Fruit fly (Drosophila melanogaster) whole organism, embryonic: ENCODE measurements around the gene CG31948.

Experiments
- Awh ChIP-seq: fragments of 200-800 bp; sonication (Bioruptor generic); IDR thresholded peaks from 2 replicates; pipeline ENCODE4, ENCODE4 v1.3.6; 2022; ENCODE audit warnings: missing biosample characterization, missing genetic modification characterization
- Bteb2 ChIP-seq: fragments of 200-800 bp; sonication (Bioruptor generic); optimal IDR thresholded peaks from 2 replicates; lab custom pipeline; 2016; ENCODE audit warnings: missing biosample characterization, missing genetic modification characterization
- CG11696 ChIP-seq: fragments of 200-800 bp; sonication (Bioruptor generic); IDR thresholded peaks from 2 replicates; pipeline ENCODE4 v1.3.6; 2022; ENCODE audit warnings: missing biosample characterization, missing genetic modification characterization
- CG11723 ChIP-seq: fragments of 200-800 bp; sonication (Bioruptor generic); optimal IDR thresholded peaks from 2 replicates; lab custom pipeline; 2017; ENCODE audit warnings: missing biosample characterization, mild to moderate bottlenecking, missing genetic modification characterization
- CG12155 ChIP-seq: fragments of 200-800 bp; sonication (Bioruptor generic); optimal IDR thresholded peaks from 3 replicates; lab custom pipeline; 2016; ENCODE audit warnings: missing biosample characterization, missing genetic modification characterization
- CG12391 ChIP-seq: fragments of 200-800 bp; sonication (Bioruptor generic); optimal IDR thresholded peaks from 3 replicates; lab custom pipeline; 2018; ENCODE audit warnings: missing biosample characterization, mild to moderate bottlenecking, missing genetic modification characterization, moderate library complexity
- CG16813 ChIP-seq: fragments of 200-800 bp; sonication (Bioruptor generic); IDR thresholded peaks from 3 replicates; pipeline ENCODE4 v1.3.6; 2022; ENCODE audit warnings: missing biosample characterization, missing genetic modification characterization; ENCODE audit not compliant: partially characterized antibody
- CG1832 ChIP-seq: fragments of 200-800 bp; sonication (Bioruptor generic); optimal IDR thresholded peaks from 2 replicates; lab custom pipeline; 2017; ENCODE audit warnings: missing biosample characterization, mild to moderate bottlenecking, missing genetic modification characterization, inconsistent platforms
- CG18764 ChIP-seq: fragments of 200-800 bp; sonication (Bioruptor generic); optimal IDR thresholded peaks from 3 replicates; lab custom pipeline; 2016; ENCODE audit warnings: missing biosample characterization, missing genetic modification characterization
- CG2678 ChIP-seq: fragments of 200-800 bp; sonication (Bioruptor generic); optimal IDR thresholded peaks from 3 replicates; lab custom pipeline; 2019; ENCODE audit warnings: missing biosample characterization, mild to moderate bottlenecking, missing genetic modification characterization, moderate library complexity
- CG2889 ChIP-seq: fragments of 200-800 bp; sonication (Bioruptor generic); IDR thresholded peaks from 3 replicates; pipeline ENCODE4 v1.3.6; 2022; ENCODE audit warnings: missing biosample characterization, missing genetic modification characterization
- CG31365 ChIP-seq: fragments of 200-800 bp; sonication (Bioruptor generic); optimal IDR thresholded peaks from 2 replicates; lab custom pipeline; 2018; ENCODE audit warnings: missing biosample characterization, mild to moderate bottlenecking, missing genetic modification characterization
- CG3407 ChIP-seq: fragments of 200-800 bp; sonication (Bioruptor generic); optimal IDR thresholded peaks from 2 replicates; lab custom pipeline; 2018; ENCODE audit warnings: missing biosample characterization, mild to moderate bottlenecking, missing genetic modification characterization
- CG4617 ChIP-seq: fragments of 200-800 bp; sonication (Bioruptor generic); optimal IDR thresholded peaks from 3 replicates; lab custom pipeline; 2016; ENCODE audit warnings: missing biosample characterization, missing genetic modification characterization, borderline replicate concordance
- CG8924 ChIP-seq: fragments of 200-800 bp; optimal IDR thresholded peaks from 3 replicates; lab custom pipeline; 2019; ENCODE audit warnings: missing biosample characterization, mild to moderate bottlenecking, missing genetic modification characterization, moderate library complexity
- CTCF ChIP-seq: fragments of 200-800 bp; sonication (Bioruptor generic); optimal IDR thresholded peaks from 2 replicates; lab custom pipeline; 2017; ENCODE audit warnings: missing biosample characterization, mild to moderate bottlenecking, missing genetic modification characterization, moderate library complexity
- CrebB ChIP-seq: fragments of 200-800 bp; sonication (Bioruptor generic); optimal IDR thresholded peaks from 3 replicates; lab custom pipeline; 2018; ENCODE audit warnings: missing biosample characterization, mild to moderate bottlenecking, missing genetic modification characterization
- Dfd ChIP-seq, 2 experiments: fragments of >200 bp; optimal IDR thresholded peaks; 2 replicates each; lab custom pipeline; 2017; ENCODE audit warnings: missing biosample characterization in 2 of 2, missing genetic modification characterization in 2 of 2
- Dip2 ChIP-seq: fragments of 200-800 bp; sonication (Bioruptor generic); IDR thresholded peaks from 2 replicates; pipeline ENCODE4 v1.3.6; 2022; ENCODE audit warnings: missing biosample characterization, missing genetic modification characterization
- Ets97D ChIP-seq: fragments of 200-800 bp; sonication (Bioruptor generic); optimal IDR thresholded peaks from 3 replicates; lab custom pipeline; 2016; ENCODE audit warnings: missing biosample characterization, missing genetic modification characterization
- Fer1 ChIP-seq: fragments of 200-800 bp; sonication (Bioruptor generic); optimal IDR thresholded peaks from 2 replicates; lab custom pipeline; 2017; ENCODE audit warnings: missing biosample characterization, mild to moderate bottlenecking, missing genetic modification characterization
- HLH4C ChIP-seq: fragments of 200-800 bp; sonication (Bioruptor generic); IDR thresholded peaks from 3 replicates; pipeline ENCODE4 v1.3.6; 2022; ENCODE audit warnings: missing biosample characterization, missing genetic modification characterization; ENCODE audit not compliant: partially characterized antibody
- Jarid2 ChIP-seq: fragments of 200-800 bp; sonication (Bioruptor generic); optimal IDR thresholded peaks from 3 replicates; lab custom pipeline; 2017; ENCODE audit warnings: mild to moderate bottlenecking, missing biosample characterization, missing genetic modification reagents, missing genetic modification characterization
- MESR4 ChIP-seq: fragments of 200-800 bp; sonication (Bioruptor generic); optimal IDR thresholded peaks from 2 replicates; lab custom pipeline; 2018; ENCODE audit warnings: missing biosample characterization, mild to moderate bottlenecking, missing genetic modification characterization, moderate library complexity
- MTF-1 ChIP-seq: fragments of 200-800 bp; sonication (Bioruptor generic); optimal IDR thresholded peaks from 2 replicates; lab custom pipeline; 2018; ENCODE audit warnings: missing biosample characterization, mild to moderate bottlenecking, missing genetic modification characterization, borderline replicate concordance
- NC2β ChIP-seq: fragments of 200-800 bp; sonication (Bioruptor generic); optimal IDR thresholded peaks from 2 replicates; lab custom pipeline; 2016; ENCODE audit warnings: missing biosample characterization, missing genetic modification characterization
- Oli ChIP-seq: fragments of 200-800 bp; sonication (Bioruptor generic); optimal IDR thresholded peaks from 2 replicates; lab custom pipeline; 2018; ENCODE audit warnings: missing biosample characterization, mild to moderate bottlenecking, missing genetic modification characterization, moderate library complexity
- Rfx ChIP-seq: fragments of 200-800 bp; sonication (Bioruptor generic); IDR thresholded peaks from 2 replicates; pipeline ENCODE4 v1.3.6; 2022; ENCODE audit warnings: missing biosample characterization, missing genetic modification characterization
- Sox102F ChIP-seq: fragments of 200-800 bp; sonication (Bioruptor generic); optimal IDR thresholded peaks from 2 replicates; lab custom pipeline; 2018; ENCODE audit warnings: missing biosample characterization, mild to moderate bottlenecking, missing genetic modification characterization, moderate library complexity
- TFAM ChIP-seq: fragments of 200-800 bp; sonication (Bioruptor generic); optimal IDR thresholded peaks from 2 replicates; lab custom pipeline; 2017; ENCODE audit warnings: missing biosample characterization, missing genetic modification characterization, inconsistent platforms
- br ChIP-seq: fragments of >200 bp; optimal IDR thresholded peaks from 2 replicates; lab custom pipeline; 2017
- cad ChIP-seq: fragments of >200 bp; optimal IDR thresholded peaks from 2 replicates; lab custom pipeline; 2017; ENCODE audit warnings: missing biosample characterization, missing genetic modification characterization
- cas ChIP-seq: fragments of 200-800 bp; sonication (Bioruptor generic); IDR thresholded peaks from 2 replicates; pipeline ENCODE4 v1.3.6; 2022; ENCODE audit warnings: missing biosample characterization, missing genetic modification characterization
- cwo ChIP-seq: fragments of 200-800 bp; sonication (Bioruptor generic); optimal IDR thresholded peaks from 3 replicates; lab custom pipeline; 2017; ENCODE audit warnings: missing biosample characterization, missing genetic modification characterization, mild to moderate bottlenecking, moderate library complexity, missing genetic modification reagents
- exex ChIP-seq: fragments of 200-800 bp; sonication (Bioruptor generic); optimal IDR thresholded peaks from 4 replicates; lab custom pipeline; 2018; ENCODE audit warnings: missing biosample characterization, mild to moderate bottlenecking, missing genetic modification characterization, moderate library complexity
- eyg ChIP-seq: fragments of 200-800 bp; sonication (Bioruptor generic); optimal IDR thresholded peaks from 3 replicates; lab custom pipeline; 2016; ENCODE audit warnings: missing biosample characterization, missing genetic modification characterization
- fd96Cb ChIP-seq: fragments of 200-800 bp; sonication (Bioruptor generic); optimal IDR thresholded peaks from 2 replicates; lab custom pipeline; 2018; ENCODE audit warnings: missing biosample characterization, mild to moderate bottlenecking, missing genetic modification characterization, moderate library complexity
- ftz-f1 ChIP-seq: fragments of 200-800 bp; sonication (Bioruptor generic); optimal IDR thresholded peaks from 2 replicates; lab custom pipeline; 2016; ENCODE audit warnings: missing biosample characterization, missing genetic modification characterization
- gt ChIP-seq: fragments of 200-800 bp; sonication (Bioruptor generic); IDR thresholded peaks from 2 replicates; pipeline ENCODE4 v1.3.6; 2022; ENCODE audit warnings: missing biosample characterization, missing genetic modification characterization
- hb ChIP-seq: fragments of 200-800 bp; sonication (Bioruptor generic); IDR thresholded peaks from 3 replicates; pipeline ENCODE4 v1.3.6; 2022; ENCODE audit warnings: missing biosample characterization, missing genetic modification characterization; ENCODE audit not compliant: partially characterized antibody
- hkb ChIP-seq, 2 experiments: fragments of 200-800 bp in 1 of 2; fragments of >200 bp in 1 of 2; sonication (Bioruptor generic) in 1 of 2; IDR thresholded peaks in 1 of 2; optimal IDR thresholded peaks in 1 of 2; 2 replicates each; pipeline versions ENCODE4 v1.3.6 to Lab custom; 2017 to 2022; ENCODE audit warnings: missing biosample characterization in 1 of 2, missing genetic modification characterization in 1 of 2
- jigr1 ChIP-seq: fragments of 200-800 bp; sonication (Bioruptor generic); IDR thresholded peaks from 3 replicates; pipeline ENCODE4 v1.3.6; 2022; ENCODE audit warnings: missing biosample characterization, missing genetic modification characterization
- ken ChIP-seq: fragments of 200-800 bp; sonication (Bioruptor generic); IDR thresholded peaks from 3 replicates; pipeline ENCODE4 v1.3.6; 2022; ENCODE audit warnings: missing biosample characterization, missing genetic modification characterization
- lbe ChIP-seq: fragments of 200-800 bp; sonication (Bioruptor generic); optimal IDR thresholded peaks from 2 replicates; lab custom pipeline; 2016; ENCODE audit warnings: missing biosample characterization, mild to moderate bottlenecking, missing genetic modification characterization
- onecut ChIP-seq: fragments of 200-800 bp; sonication (Bioruptor generic); IDR thresholded peaks from 2 replicates; pipeline ENCODE4 v1.3.6; 2022; ENCODE audit warnings: missing biosample characterization, missing genetic modification characterization
- org-1 ChIP-seq: fragments of 200-800 bp; sonication (Bioruptor generic); optimal IDR thresholded peaks from 2 replicates; lab custom pipeline; 2017; ENCODE audit warnings: missing biosample characterization, missing genetic modification characterization
- otp ChIP-seq: fragments of 200-800 bp; sonication (Bioruptor generic); IDR thresholded peaks from 3 replicates; pipeline ENCODE4, ENCODE4 v1.3.6; 2022; ENCODE audit warnings: missing biosample characterization, missing genetic modification characterization
- peb ChIP-seq: fragments of 200-800 bp; sonication (Bioruptor generic); IDR thresholded peaks from 2 replicates; pipeline ENCODE4 v1.3.6; 2022; ENCODE audit warnings: missing biosample characterization, missing genetic modification characterization
- pzg ChIP-seq: fragments of 200-800 bp; sonication (Bioruptor generic); optimal IDR thresholded peaks from 3 replicates; lab custom pipeline; 2018; ENCODE audit warnings: missing biosample characterization, mild to moderate bottlenecking, missing genetic modification characterization, moderate library complexity
- ro ChIP-seq: fragments of 200-800 bp; sonication (Bioruptor generic); IDR thresholded peaks from 2 replicates; pipeline ENCODE4 v1.3.6; 2022; ENCODE audit warnings: missing biosample characterization, missing genetic modification characterization
- trh ChIP-seq: fragments of 200-800 bp; sonication (Bioruptor generic); optimal IDR thresholded peaks from 2 replicates; lab custom pipeline; 2016; ENCODE audit warnings: missing biosample characterization, missing genetic modification characterization

Gene CG31948

DNA sequence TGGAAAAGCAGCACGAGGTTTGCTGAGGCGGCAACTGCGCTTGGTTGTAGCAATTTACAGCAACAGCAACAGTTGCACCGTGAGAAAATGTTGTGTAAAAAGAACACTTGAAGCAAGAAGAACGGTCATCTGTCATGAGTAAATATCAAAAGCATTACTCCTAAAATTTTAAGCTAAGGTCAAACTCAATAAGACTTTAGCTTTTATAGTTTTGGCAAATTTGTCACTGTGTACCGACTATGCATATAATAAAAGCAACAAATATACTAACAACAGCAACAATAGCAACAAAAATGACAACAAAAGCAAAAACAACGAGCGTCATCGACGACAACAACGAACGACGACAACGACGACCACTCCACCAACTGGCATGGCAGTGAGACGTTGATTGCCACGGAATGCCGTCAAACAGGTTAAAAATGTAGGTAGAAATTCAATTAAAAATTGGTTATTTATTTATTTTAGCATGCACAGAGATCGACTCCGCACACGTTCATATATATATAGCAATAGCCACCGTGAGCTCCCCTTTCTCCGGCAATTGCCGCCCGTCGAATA, 17.1 kb upstream of the CG31948 start (continued):
- TF ChIP-seq pzg (GFP tag; lab: Kevin White, UChicago) = no peak
- no peak for TF ChIP-seq Dfd (GFP tag; optimal IDR thresholded peaks at IDR 0.05; lab: Kevin White, UChicago)
- TF ChIP-seq Dip2 (GFP tag; lab: Robert Waterston, UW) = no peak
- TF ChIP-seq CG16813 (GFP tag; lab: Robert Waterston, UW) = no peak
- no peak for TF ChIP-seq br
- peak; percentile 66 for TF ChIP-seq CG12155 (GFP tag; lab: Kevin White, UChicago)
- peak; percentile 58 for TF ChIP-seq CG18764 (GFP tag; lab: Kevin White, UChicago)
- TF ChIP-seq trh (GFP tag; lab: Kevin White, UChicago) = peak; percentile 40
- TF ChIP-seq CG2889 (GFP tag; lab: Robert Waterston, UW) = peak; percentile 54; the same call in 1 of the 3 replicates
- TF ChIP-seq Sox102F (GFP tag; lab: Kevin White, UChicago) = peak; percentile 95
- TF ChIP-seq eyg = peak; percentile 67
- TF ChIP-seq Rfx = peak; percentile 83
- peak; percentile 48 for TF ChIP-seq CG11696
- TF ChIP-seq CrebB = peak; percentile 69
- no peak for TF ChIP-seq exex
- TF ChIP-seq CG11723 = peak; percentile 72
- no peak for TF ChIP-seq CG1832 (GFP tag; lab: Kevin White, UChicago)
- peak; percentile 64 for TF ChIP-seq Fer1
- TF ChIP-seq ken (GFP tag; lab: Robert Waterston, UW) = peak; percentile 92
- TF ChIP-seq ftz-f1 (GFP tag; lab: Kevin White, UChicago) = no peak
- TF ChIP-seq gt (GFP tag; lab: Robert Waterston, UW) = peak; percentile 60
- TF ChIP-seq CG3407 = peak; percentile 72
- peak; percentile 78 for TF ChIP-seq lbe (GFP tag; lab: Kevin White, UChicago)
- TF ChIP-seq CG12391 (tag; lab: Kevin White, UChicago) = peak; percentile 80
- peak; percentile 59 for TF ChIP-seq Bteb2 (GFP tag; lab: Kevin White, UChicago)
- no peak for TF ChIP-seq cad
- peak; percentile 85 for TF ChIP-seq otp
- peak; percentile 48 for TF ChIP-seq Ets97D (GFP tag; lab: Kevin White, UChicago)
- peak; percentile 82 for TF ChIP-seq onecut (GFP tag; lab: Robert Waterston, UW)
- no peak for TF ChIP-seq HLH4C (GFP tag; lab: Robert Waterston, UW)
- TF ChIP-seq TFAM = peak; percentile 12
- peak; percentile 75 for TF ChIP-seq NC2β (GFP tag; lab: Kevin White, UChicago)
- TF ChIP-seq cwo = peak; percentile 35
- peak; percentile 79 for TF ChIP-seq peb (GFP tag; lab: Robert Waterston, UW)
- TF ChIP-seq Jarid2 (GFP tag; lab: Kevin White, UChicago) = peak; percentile 41
- peak; percentile 21; the same call in 1 of the 2 replicates for TF ChIP-seq cas
- TF ChIP-seq Awh = peak; percentile 74
- TF ChIP-seq jigr1 (GFP tag; lab: Robert Waterston, UW) = peak; percentile 68; the same call in 2 of the 3 replicates
- peak; percentile 92 for TF ChIP-seq Oli (tag; lab: Kevin White, UChicago)
- peak; percentile 83 for TF ChIP-seq CG8924 (tag; lab: Kevin White, UChicago)
- TF ChIP-seq hb (GFP tag; lab: Robert Waterston, UW) = no peak
- TF ChIP-seq CG31365 (tag; lab: Kevin White, UChicago) = peak; percentile 34
- peak; percentile 51 for TF ChIP-seq MTF-1 (GFP tag; lab: Kevin White, UChicago)
- no peak for TF ChIP-seq MESR4 (GFP tag; lab: Kevin White, UChicago)
- no peak for TF ChIP-seq hkb (optimal IDR thresholded peaks at IDR 0.05; lab: Kevin White, UChicago)
- peak; percentile 91 for TF ChIP-seq hkb (GFP tag; IDR thresholded peaks at IDR 0.05; lab: Robert Waterston, UW)
- peak; percentile 45 for TF ChIP-seq CTCF
- TF ChIP-seq CG4617 (GFP tag; lab: Kevin White, UChicago) = peak; percentile 60
- peak; percentile 77 for TF ChIP-seq org-1
- TF ChIP-seq CG2678 (tag; lab: Kevin White, UChicago) = peak; percentile 81
- peak; percentile 61 for TF ChIP-seq ro
- peak; percentile 83 for TF ChIP-seq fd96Cb (tag; lab: Kevin White, UChicago)
